Fruit fly (Drosophila melanogaster): ENCODE data around the gene CG17350.

Gene CG17350

DNA sequence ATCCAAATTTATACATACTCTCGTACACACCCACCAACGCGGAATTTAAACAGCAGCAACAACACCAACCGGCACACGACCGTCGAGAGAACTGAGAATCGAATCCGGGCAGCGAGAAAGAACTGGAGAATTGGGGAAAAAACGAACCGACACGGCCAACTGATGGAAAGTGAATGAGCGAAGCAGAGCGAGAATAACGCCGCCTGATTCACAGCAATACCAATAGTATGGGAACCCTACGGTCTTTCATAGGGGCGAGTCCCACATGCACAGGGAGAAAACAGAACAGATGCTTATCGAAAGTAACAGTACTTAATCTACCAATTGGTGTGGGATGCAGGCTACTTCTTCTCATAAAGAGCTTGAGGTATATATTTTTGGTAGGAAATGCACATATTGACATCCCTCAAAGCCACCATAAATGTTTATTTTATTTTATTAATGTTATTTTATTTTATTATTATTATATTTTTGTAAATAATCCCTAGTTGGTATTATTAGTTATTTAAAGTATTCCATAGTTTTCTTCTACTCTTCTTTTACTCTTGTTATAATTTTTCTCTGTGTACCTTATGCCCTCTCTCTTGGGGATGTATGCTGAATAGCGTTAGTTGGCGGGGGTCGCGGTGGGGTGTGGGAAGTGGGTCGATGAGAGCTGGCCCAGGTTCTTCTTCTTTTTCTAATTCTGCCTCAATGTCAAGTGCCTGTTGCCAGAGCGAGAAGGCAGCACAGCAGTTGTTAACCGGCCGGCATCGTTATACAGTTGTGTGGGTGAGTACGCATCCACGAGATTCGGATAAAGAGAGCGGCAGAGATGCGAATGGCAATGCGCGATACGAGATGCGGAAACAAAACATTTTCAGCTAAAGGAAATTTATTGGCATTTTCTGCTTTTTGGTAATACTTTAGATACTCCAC lies 17.8 kb downstream of the CG17350 start, which contains the start of gene CG17544 (continued):
- TF ChIP-seq lz (GFP tag; optimal IDR thresholded peaks at IDR 0.05): peak; percentile 59
- peak; percentile 52 for TF ChIP-seq Hr39 (GFP tag; optimal IDR thresholded peaks at IDR 0.05)
- peak; percentile 84 for TF ChIP-seq CG3032 (tag; optimal IDR thresholded peaks at IDR 0.05)
- TF ChIP-seq CG6276 (GFP tag; optimal IDR thresholded peaks at IDR 0.05): peak; percentile 73
- peak; percentile 18 for TF ChIP-seq Smox (GFP tag; optimal IDR thresholded peaks at IDR 0.05)
- peak; percentile 64 for TF ChIP-seq CG11762 (GFP tag; optimal IDR thresholded peaks at IDR 0.05; ENCODE audit: insufficient read depth)
- peak; percentile 59 for TF ChIP-seq eg (GFP tag; IDR thresholded peaks at IDR 0.05)
- peak; percentile 77 for TF ChIP-seq spab (GFP tag; optimal IDR thresholded peaks at IDR 0.05)
- TF ChIP-seq cyc (GFP tag; optimal IDR thresholded peaks at IDR 0.05): peak; percentile 25
- TF ChIP-seq CG1621 (tag; optimal IDR thresholded peaks at IDR 0.05): peak; percentile 25
- TF ChIP-seq Sox102F (GFP tag; optimal IDR thresholded peaks at IDR 0.05): peak; percentile 38
- peak; percentile 49 for TF ChIP-seq Lpt (GFP tag; optimal IDR thresholded peaks at IDR 0.05)
- TF ChIP-seq Ets96B (tag; optimal IDR thresholded peaks at IDR 0.05): peak; percentile 81
- peak; percentile 63 for TF ChIP-seq CG6163 (GFP tag; IDR thresholded peaks at IDR 0.05)
- TF ChIP-seq fd59A (GFP tag; optimal IDR thresholded peaks at IDR 0.05): peak; percentile 28
- TF ChIP-seq CG6808 (GFP tag; optimal IDR thresholded peaks at IDR 0.05): peak; percentile 79
- TF ChIP-seq Eip75B (GFP tag; optimal IDR thresholded peaks at IDR 0.05): peak; percentile 47
- peak; percentile 82 for TF ChIP-seq Eip78C (GFP tag)

DNA sequence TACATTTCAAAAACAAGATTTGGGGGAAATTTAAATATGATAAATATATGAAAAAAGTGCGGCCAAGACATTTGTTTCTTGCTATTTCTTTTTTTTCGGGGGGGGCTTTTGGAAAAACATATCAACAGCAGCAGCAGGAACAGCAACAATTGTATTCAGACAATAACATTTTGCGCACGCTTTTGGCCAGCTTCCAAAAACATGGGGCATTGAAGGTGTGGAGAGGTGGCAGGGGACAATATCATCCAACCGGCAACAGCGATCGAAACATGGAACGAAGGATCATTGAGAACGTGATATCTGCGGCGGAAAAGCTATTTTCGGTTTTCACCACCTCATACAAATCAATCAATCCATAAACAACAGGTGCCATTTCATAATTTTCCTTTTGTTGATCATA lies 21.2 kb downstream of the CG17350 start:
- TF ChIP-seq svp (GFP tag): no peak
- TF ChIP-seq CG16779 (tag; optimal IDR thresholded peaks at IDR 0.05): no peak
- TF ChIP-seq OdsH (GFP tag; optimal IDR thresholded peaks at IDR 0.05): no peak
- TF ChIP-seq Eip78C (GFP tag): no peak
- TF ChIP-seq CG6163 (GFP tag; IDR thresholded peaks at IDR 0.05): no peak
- no peak for TF ChIP-seq CG6854 (GFP tag; optimal IDR thresholded peaks at IDR 0.05)
- TF ChIP-seq Hr39 (GFP tag; optimal IDR thresholded peaks at IDR 0.05): no peak
- TF ChIP-seq Met (GFP tag; optimal IDR thresholded peaks at IDR 0.05): no peak
- no peak for TF ChIP-seq CG3919 (GFP tag; optimal IDR thresholded peaks at IDR 0.05)
- no peak for TF ChIP-seq Lpt (GFP tag; optimal IDR thresholded peaks at IDR 0.05)
- TF ChIP-seq Ets96B (tag; optimal IDR thresholded peaks at IDR 0.05): no peak
- TF ChIP-seq ss (GFP tag; optimal IDR thresholded peaks at IDR 0.05): no peak
- no peak for TF ChIP-seq CG15336 (GFP tag; IDR thresholded peaks at IDR 0.05)
- TF ChIP-seq acj6 (GFP tag; optimal IDR thresholded peaks at IDR 0.05): no peak
- TF ChIP-seq Ets21C (GFP tag; optimal IDR thresholded peaks at IDR 0.05): no peak
- TF ChIP-seq CG1621 (tag; optimal IDR thresholded peaks at IDR 0.05): no peak

DNA sequence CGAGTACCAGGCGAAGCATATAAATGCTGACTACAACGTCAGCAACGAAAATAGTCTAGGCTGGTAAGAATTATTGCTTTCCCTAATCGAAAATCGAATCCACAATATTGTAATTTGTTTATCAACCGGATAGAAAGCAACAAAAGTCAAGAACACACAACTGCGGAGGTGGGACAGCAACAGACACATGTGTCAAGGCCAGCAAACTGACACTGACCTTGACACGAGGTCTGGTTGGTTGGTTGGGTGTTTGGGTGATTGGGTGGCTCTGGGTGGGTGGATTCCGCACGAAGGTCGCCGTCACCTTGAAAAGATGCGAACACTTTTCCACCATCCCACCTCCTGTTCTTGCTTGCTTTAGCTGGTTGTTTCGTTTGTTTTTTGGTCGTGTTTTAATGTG lies 21.9 kb downstream of the CG17350 start:
- TF ChIP-seq CG1621 (tag; optimal IDR thresholded peaks at IDR 0.05): no peak
- TF ChIP-seq Met (GFP tag; optimal IDR thresholded peaks at IDR 0.05): no peak
- no peak for TF ChIP-seq CG6276 (GFP tag; optimal IDR thresholded peaks at IDR 0.05)
- TF ChIP-seq svp (GFP tag): no peak
- TF ChIP-seq pdm3 (GFP tag; optimal IDR thresholded peaks at IDR 0.05): no peak
- no peak for TF ChIP-seq CG11902 (GFP tag; optimal IDR thresholded peaks at IDR 0.05)
- TF ChIP-seq cyc (GFP tag; optimal IDR thresholded peaks at IDR 0.05): no peak
- no peak for TF ChIP-seq Lpt (GFP tag; optimal IDR thresholded peaks at IDR 0.05)
- no peak for TF ChIP-seq CG3032 (tag; optimal IDR thresholded peaks at IDR 0.05)
- TF ChIP-seq dac (GFP tag; optimal IDR thresholded peaks at IDR 0.05): no peak

dm6 chr2L:19403398-19403797 lies 22.7 kb downstream of the CG17350 start:
- TF ChIP-seq CG34406 (GFP tag; optimal IDR thresholded peaks at IDR 0.05) (no peak), Smox (GFP tag; optimal IDR thresholded peaks at IDR 0.05) (no peak), CG9139 (GFP tag; optimal IDR thresholded peaks at IDR 0.05) (no peak), CG15336 (GFP tag; IDR thresholded peaks at IDR 0.05) (no peak), CG6276 (GFP tag; optimal IDR thresholded peaks at IDR 0.05) (no peak), dac (GFP tag; optimal IDR thresholded peaks at IDR 0.05) (no peak), ss (GFP tag; optimal IDR thresholded peaks at IDR 0.05) (no peak), CG8319 (GFP tag; optimal IDR thresholded peaks at IDR 0.05) (no peak), CG4318 (GFP tag; optimal IDR thresholded peaks at IDR 0.05) (no peak), CG11294 (GFP tag; IDR thresholded peaks at IDR 0.05) (no peak), OdsH (GFP tag; optimal IDR thresholded peaks at IDR 0.05) (no peak)

Data from whole organism, prepupa.